Worm (Caenorhabditis elegans) whole organism, young adult: ENCODE results near the gene hpo-10.

ENCODE experiments used
- B0019.2 ChIP-seq: fragments of 200-800 bp; sonication (Bioruptor generic); conservative IDR thresholded peaks from 2 replicates; pipeline ENCODE4 v1.3.6; 2022; ENCODE audit warnings: missing genetic modification reagents, missing genetic modification characterization, missing compliant biosample characterization
- C06A6.2 ChIP-seq: fragments of 200-800 bp; sonication (Bioruptor generic); conservative IDR thresholded peaks from 2 replicates; pipeline ENCODE4 v1.3.6; 2022; ENCODE audit warnings: missing genetic modification characterization, missing compliant biosample characterization
- F37B4.10 ChIP-seq: fragments of 200-800 bp; sonication (Bioruptor generic); IDR thresholded peaks from 2 replicates; pipeline ENCODE4 v1.3.6; 2022; ENCODE audit warnings: missing genetic modification characterization, missing compliant biosample characterization
- F52B5.7 ChIP-seq: sonication (generic microtip); optimal IDR thresholded peaks from 2 replicates; lab custom pipeline; 2016; ENCODE audit warnings: mild to moderate bottlenecking, missing genetic modification characterization, missing compliant biosample characterization
- F57C9.4 ChIP-seq: sonication (generic microtip); optimal IDR thresholded peaks from 2 replicates; lab custom pipeline; 2017; ENCODE audit warnings: mild to moderate bottlenecking, missing genetic modification characterization, missing compliant biosample characterization
- K11D2.4 ChIP-seq: fragments of 200-800 bp; sonication (Bioruptor generic); IDR thresholded peaks from 2 replicates; pipeline ENCODE4 v1.3.6; 2022; ENCODE audit warnings: missing genetic modification reagents, missing genetic modification characterization, missing compliant biosample characterization
- K12H6.12 ChIP-seq: fragments of 200-800 bp; sonication (Bioruptor generic); optimal IDR thresholded peaks from 2 replicates; lab custom pipeline; 2018; ENCODE audit warnings: mild to moderate bottlenecking, missing genetic modification characterization, missing compliant biosample characterization
- T07F8.4 ChIP-seq: sonication (generic microtip); optimal IDR thresholded peaks from 2 replicates; lab custom pipeline; 2016; ENCODE audit warnings: mild to moderate bottlenecking, missing genetic modification characterization, moderate library complexity, missing compliant biosample characterization
- T26A5.8 ChIP-seq: sonication (generic microtip); optimal IDR thresholded peaks from 2 replicates; lab custom pipeline; 2016; ENCODE audit warnings: missing genetic modification characterization, missing compliant biosample characterization
- Y56A3A.18 ChIP-seq: fragments of 200-800 bp; sonication (Bioruptor generic); IDR thresholded peaks from 2 replicates; pipeline ENCODE4 v1.3.6; 2022; ENCODE audit warnings: missing genetic modification reagents, missing genetic modification characterization, missing compliant biosample characterization
- Y67H2A.10 ChIP-seq: fragments of 200-800 bp; sonication (Bioruptor generic); conservative IDR thresholded peaks from 2 replicates; pipeline ENCODE4 v1.3.6; 2022; ENCODE audit warnings: missing genetic modification reagents, missing genetic modification characterization, missing compliant biosample characterization
- Y79H2A.3 ChIP-seq: fragments of 200-800 bp; sonication (Bioruptor generic); conservative IDR thresholded peaks from 2 replicates; pipeline ENCODE4 v1.3.6; 2022; ENCODE audit warnings: missing genetic modification reagents, missing genetic modification characterization, missing compliant biosample characterization
- akir-1 ChIP-seq: fragments of 200-800 bp; sonication (Bioruptor generic); optimal IDR thresholded peaks from 2 replicates; lab custom pipeline; 2018; ENCODE audit warnings: mild to moderate bottlenecking, missing genetic modification characterization, moderate library complexity, missing compliant biosample characterization
- attf-5 ChIP-seq: fragments of 200-800 bp; sonication (Bioruptor generic); optimal IDR thresholded peaks from 2 replicates; lab custom pipeline; 2018; ENCODE audit warnings: mild to moderate bottlenecking, missing genetic modification characterization, missing compliant biosample characterization
- attf-6 ChIP-seq: fragments of 200-800 bp; sonication (Bioruptor generic); IDR thresholded peaks from 2 replicates; pipeline ENCODE4 v1.3.6; 2022; ENCODE audit warnings: missing genetic modification reagents, missing genetic modification characterization, missing compliant biosample characterization
- bed-1 ChIP-seq: fragments of 200-800 bp; sonication (Bioruptor generic); IDR thresholded peaks from 2 replicates; pipeline ENCODE4 v1.3.6; 2022; ENCODE audit warnings: missing genetic modification reagents, missing genetic modification characterization, missing compliant biosample characterization
- bed-2 ChIP-seq: fragments of 200-800 bp; sonication (Bioruptor generic); IDR thresholded peaks from 2 replicates; pipeline ENCODE4 v1.3.6; 2022; ENCODE audit warnings: missing genetic modification reagents, missing genetic modification characterization, missing compliant biosample characterization
- cebp-1 ChIP-seq, 2 experiments: fragments of 200-800 bp in 1 of 2; sonication (Bioruptor generic) in 1 of 2; sonication (generic microtip) in 1 of 2; IDR thresholded peaks in 1 of 2; optimal IDR thresholded peaks in 1 of 2; 2 replicates each; pipeline versions ENCODE4 v1.3.6 to Lab custom; 2017 to 2022; ENCODE audit warnings: missing compliant biosample characterization in 2 of 2, missing genetic modification characterization in 2 of 2, mild to moderate bottlenecking in 1 of 2, missing genetic modification reagents in 1 of 2, moderate library complexity in 1 of 2
- ceh-40 ChIP-seq: fragments of 200-800 bp; sonication (Bioruptor generic); IDR thresholded peaks from 2 replicates; pipeline ENCODE4 v1.3.6; 2022; ENCODE audit warnings: missing genetic modification characterization, missing compliant biosample characterization
- ceh-91 ChIP-seq: fragments of 200-800 bp; sonication (Bioruptor generic); IDR thresholded peaks from 2 replicates; pipeline ENCODE4 v1.3.6; 2022; ENCODE audit warnings: missing genetic modification reagents, missing genetic modification characterization, missing compliant biosample characterization
- dox-1 ChIP-seq: fragments of 200-800 bp; sonication (Bioruptor generic); IDR thresholded peaks from 2 replicates; pipeline ENCODE4 v1.3.6; 2022; ENCODE audit warnings: missing genetic modification reagents, missing genetic modification characterization, missing compliant biosample characterization
- dpl-1 ChIP-seq: fragments of 150-350 bp; optimal IDR thresholded peaks from 2 replicates; lab custom pipeline; 2014; ENCODE audit warnings: missing biosample characterization, missing genetic modification reagents, missing genetic modification characterization
- efl-1 ChIP-seq: fragments of 150-350 bp; optimal IDR thresholded peaks from 2 replicates; lab custom pipeline; 2014; ENCODE audit warnings: missing biosample characterization, missing genetic modification reagents, missing genetic modification characterization
- egl-44 ChIP-seq: fragments of 200-800 bp; sonication (Bioruptor generic); IDR thresholded peaks from 2 replicates; pipeline ENCODE4 v1.3.6; 2022; ENCODE audit warnings: missing genetic modification reagents, missing genetic modification characterization, missing compliant biosample characterization
- ets-4 ChIP-seq: fragments of 200-800 bp; sonication (Bioruptor generic); optimal IDR thresholded peaks from 2 replicates; lab custom pipeline; 2018; ENCODE audit warnings: mild to moderate bottlenecking, missing genetic modification characterization, missing compliant biosample characterization
- him-1 ChIP-seq: sonication (generic microtip); optimal IDR thresholded peaks from 2 replicates; lab custom pipeline; 2016; ENCODE audit warnings: missing genotype, missing genetic modification reagents, missing genetic modification characterization, missing compliant biosample characterization
- hlh-26 ChIP-seq: fragments of 200-800 bp; sonication (Bioruptor generic); conservative IDR thresholded peaks from 2 replicates; pipeline ENCODE4 v1.3.6; 2022; ENCODE audit warnings: missing genetic modification reagents, missing genetic modification characterization, missing compliant biosample characterization
- hmg-20 ChIP-seq: fragments of 200-800 bp; sonication (Bioruptor generic); IDR thresholded peaks from 2 replicates; pipeline ENCODE4 v1.3.6; 2022; ENCODE audit warnings: missing genetic modification reagents, missing genetic modification characterization, missing compliant biosample characterization
- hrde-1 ChIP-seq: sonication (generic microtip); optimal IDR thresholded peaks from 2 replicates; lab custom pipeline; 2016; ENCODE audit warnings: missing genetic modification characterization, mild to moderate bottlenecking, missing compliant biosample characterization, moderate library complexity, missing genotype, missing genetic modification reagents, borderline replicate concordance
- hsf-1 ChIP-seq: fragments of 200-800 bp; sonication (Bioruptor generic); IDR thresholded peaks from 2 replicates; pipeline ENCODE4 v1.3.6; 2022; ENCODE audit warnings: missing genetic modification reagents, missing genetic modification characterization, missing compliant biosample characterization
- let-526 ChIP-seq: fragments of 200-800 bp; sonication (Bioruptor generic); IDR thresholded peaks from 2 replicates; pipeline ENCODE4 v1.3.6; 2022; ENCODE audit warnings: missing genetic modification reagents, missing genetic modification characterization, missing compliant biosample characterization
- lsl-1 ChIP-seq: fragments of 200-800 bp; sonication (Bioruptor generic); optimal IDR thresholded peaks from 2 replicates; lab custom pipeline; 2018; ENCODE audit warnings: mild to moderate bottlenecking, missing genetic modification characterization, moderate library complexity, missing compliant biosample characterization
- mxl-1 ChIP-seq: sonication (generic microtip); optimal IDR thresholded peaks from 2 replicates; lab custom pipeline; 2016; ENCODE audit warnings: missing genetic modification characterization, missing compliant biosample characterization
- nfya-2 ChIP-seq: fragments of 200-800 bp; sonication (Bioruptor generic); IDR thresholded peaks from 2 replicates; pipeline ENCODE4 v1.3.6; 2022; ENCODE audit warnings: missing genetic modification reagents, missing genetic modification characterization, missing compliant biosample characterization
- nfyb-1 ChIP-seq: fragments of 200-800 bp; sonication (Bioruptor generic); IDR thresholded peaks from 2 replicates; pipeline ENCODE4 v1.3.6; 2022; ENCODE audit warnings: missing genetic modification reagents, missing genetic modification characterization, missing compliant biosample characterization
- nhr-179 ChIP-seq: sonication (generic microtip); optimal IDR thresholded peaks from 2 replicates; lab custom pipeline; 2016; ENCODE audit warnings: mild to moderate bottlenecking, missing genetic modification characterization, missing compliant biosample characterization
- nhr-27 ChIP-seq: fragments of 200-800 bp; sonication (Bioruptor generic); optimal IDR thresholded peaks from 2 replicates; lab custom pipeline; 2018; ENCODE audit warnings: mild to moderate bottlenecking, missing genetic modification characterization, moderate library complexity, missing compliant biosample characterization
- nhr-80 ChIP-seq: sonication (generic microtip); optimal IDR thresholded peaks from 2 replicates; lab custom pipeline; 2016; ENCODE audit warnings: missing genetic modification characterization, missing compliant biosample characterization
- nhr-90 ChIP-seq: sonication (generic microtip); optimal IDR thresholded peaks from 2 replicates; lab custom pipeline; 2016; ENCODE audit warnings: missing genotype, mild to moderate bottlenecking, missing genetic modification characterization, missing compliant biosample characterization
- pbrm-1 ChIP-seq: fragments of 200-800 bp; sonication (Bioruptor generic); IDR thresholded peaks from 2 replicates; pipeline ENCODE4 v1.3.6; 2022; ENCODE audit warnings: missing genetic modification reagents, missing genetic modification characterization, missing compliant biosample characterization
- pha-4 ChIP-seq: fragments of 150-350 bp; sonication (generic microtip); optimal IDR thresholded peaks from 2 replicates; lab custom pipeline; 2014; ENCODE audit warnings: missing biosample characterization, missing genetic modification reagents, missing genetic modification characterization
- rpc-1 ChIP-seq, 2 experiments: fragments of 150-350 bp in 1 of 2; sonication (generic microtip) in 1 of 2; optimal IDR thresholded peaks; 2 replicates each; lab custom pipeline; 2014 to 2018; ENCODE audit warnings: missing biosample characterization in 1 of 2, missing genetic modification characterization in 1 of 2, missing genetic modification reagents in 1 of 2, missing genotype in 1 of 2
- snpc-3.4 ChIP-seq: sonication (generic microtip); optimal IDR thresholded peaks from 2 replicates; lab custom pipeline; 2017; ENCODE audit warnings: missing genetic modification characterization, mild to moderate bottlenecking, missing compliant biosample characterization, antibody characterized with exemption, moderate library complexity, missing genotype, missing genetic modification reagents
- somi-1 ChIP-seq: fragments of 200-800 bp; sonication (Bioruptor generic); optimal IDR thresholded peaks from 2 replicates; lab custom pipeline; 2018; ENCODE audit warnings: mild to moderate bottlenecking, missing genetic modification characterization, missing compliant biosample characterization
- sptf-2 ChIP-seq: fragments of 200-800 bp; sonication (Bioruptor generic); optimal IDR thresholded peaks from 2 replicates; lab custom pipeline; 2018; ENCODE audit warnings: mild to moderate bottlenecking, missing genetic modification characterization, missing compliant biosample characterization
- xnd-1 ChIP-seq: sonication (generic microtip); optimal IDR thresholded peaks from 2 replicates; lab custom pipeline; 2016; ENCODE audit warnings: missing genotype, missing genetic modification reagents, missing genetic modification characterization, missing compliant biosample characterization
- ztf-18 ChIP-seq: sonication (generic microtip); optimal IDR thresholded peaks from 2 replicates; lab custom pipeline; 2016; ENCODE audit warnings: missing genotype, mild to moderate bottlenecking, missing genetic modification characterization, missing compliant biosample characterization
- ztf-3 ChIP-seq: fragments of 200-800 bp; sonication (Bioruptor generic); optimal IDR thresholded peaks from 2 replicates; lab custom pipeline; 2018; ENCODE audit warnings: mild to moderate bottlenecking, missing genetic modification characterization, missing compliant biosample characterization

Gene hpo-10

DNA sequence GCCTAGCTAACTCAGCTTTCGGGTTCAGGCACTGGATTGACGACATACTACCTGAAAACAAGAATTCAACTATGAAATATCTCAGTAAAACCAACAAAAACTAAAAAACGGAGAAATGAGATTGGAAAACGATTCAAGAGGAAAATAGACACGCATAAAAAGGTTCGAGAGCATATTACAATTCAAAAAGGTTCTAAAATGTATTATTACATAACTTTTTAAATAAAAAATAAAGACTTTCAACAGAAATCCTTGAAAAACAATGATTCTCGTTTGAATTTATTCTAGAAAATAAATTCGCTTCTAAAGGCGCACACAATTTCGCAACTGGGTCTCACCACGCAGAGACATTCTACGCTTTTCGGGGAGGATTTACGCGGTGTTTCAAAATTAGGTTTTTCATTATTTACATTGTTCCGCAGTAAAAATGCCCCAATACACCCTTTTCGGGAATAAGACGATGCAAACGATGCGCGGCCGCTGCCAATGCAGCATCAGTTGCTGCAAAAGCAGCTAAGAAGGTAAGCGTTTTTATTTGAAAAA is 23.6 kb upstream of the hpo-10 start, which contains the start of the genes cct-6 and alh-9 (continued):
- TF ChIP-seq him-1 (tag; lab: Kevin White, UChicago) (no peak), ceh-40 (GFP tag; lab: Robert Waterston, UW) (no peak), hsf-1 (GFP tag; lab: Robert Waterston, UW) (peak; percentile 77), ztf-18 (tag; lab: Kevin White, UChicago) (no peak), nfya-2 (GFP tag; lab: Robert Waterston, UW) (no peak), T07F8.4 (tag; lab: Kevin White, UChicago) (no peak), B0019.2 (GFP tag; lab: Robert Waterston, UW) (no peak), C06A6.2 (GFP tag; lab: Robert Waterston, UW) (no peak), rpc-1 (optimal IDR thresholded peaks at IDR 0.05; lab: Kevin White, UChicago) (no peak), rpc-1 (tag; optimal IDR thresholded peaks at IDR 0.05; lab: Kevin White, UChicago) (no peak), hlh-26 (no peak), hmg-20 (GFP tag; lab: Robert Waterston, UW) (no peak), xnd-1 (tag; lab: Kevin White, UChicago) (no peak), bed-2 (no peak), nhr-90 (no peak), cebp-1 (GFP tag; IDR thresholded peaks at IDR 0.05; lab: Robert Waterston, UW) (peak; percentile 68; the same call in 1 of the 2 replicates), cebp-1 (tag; optimal IDR thresholded peaks at IDR 0.05; lab: Kevin White, UChicago) (peak; percentile 94), dpl-1 (GFP tag; lab: Kevin White, UChicago) (peak; percentile 81), snpc-3.4 (peak; percentile 62), T26A5.8 (tag; lab: Kevin White, UChicago) (no peak), F52B5.7 (tag; lab: Kevin White, UChicago) (no peak), egl-44 (GFP tag; lab: Robert Waterston, UW) (no peak), attf-6 (GFP tag; lab: Robert Waterston, UW) (no peak), nhr-27 (tag; lab: Kevin White, UChicago) (no peak), sptf-2 (GFP tag; lab: Kevin White, UChicago) (no peak), akir-1 (GFP tag; lab: Kevin White, UChicago) (no peak), F57C9.4 (tag; lab: Kevin White, UChicago) (no peak), ceh-91 (peak; percentile 44; the same call in 1 of the 2 replicates), F37B4.10 (no peak), dox-1 (GFP tag; lab: Robert Waterston, UW) (no peak), mxl-1 (tag; lab: Kevin White, UChicago) (no peak), lsl-1 (peak; percentile 55), K12H6.12 (tag; lab: Kevin White, UChicago) (peak; percentile 37), Y79H2A.3 (GFP tag; lab: Robert Waterston, UW) (no peak), Y67H2A.10 (GFP tag; lab: Robert Waterston, UW) (no peak), hrde-1 (tag; lab: Kevin White, UChicago) (no peak), nfyb-1 (GFP tag; lab: Robert Waterston, UW) (peak; percentile 20; the same call in 1 of the 2 replicates), efl-1 (GFP tag; lab: Kevin White, UChicago) (peak; percentile 70), pha-4 (tag; lab: Kevin White, UChicago) (peak; percentile 94), ets-4 (GFP tag; lab: Kevin White, UChicago) (no peak), ztf-3 (GFP tag; lab: Kevin White, UChicago) (no peak), somi-1 (GFP tag; lab: Kevin White, UChicago) (no peak), nhr-179 (no peak), K11D2.4 (GFP tag; lab: Robert Waterston, UW) (no peak), bed-1 (GFP tag; lab: Robert Waterston, UW) (no peak), pbrm-1 (GFP tag; lab: Robert Waterston, UW) (peak; percentile 64; the same call in 1 of the 2 replicates), Y56A3A.18 (no peak), nhr-80 (tag; lab: Kevin White, UChicago) (peak; percentile 11), let-526 (no peak), attf-5 (peak; percentile 64)
